Fruit fly (Drosophila melanogaster) Kc167 (cell line): Measurements from ENCODE around the gene Irk1.

Experiments used
- Myc ChIP-seq: fragments of >200 bp; optimal IDR thresholded peaks from 2 replicates; lab custom pipeline; 2017; ENCODE audit warnings: missing external identifiers
- psq ChIP-seq: fragments of >200 bp; optimal IDR thresholded peaks from 2 replicates; lab custom pipeline; 2017; ENCODE audit warnings: missing external identifiers
- ttk ChIP-seq: sonication (Bioruptor generic); optimal IDR thresholded peaks from 2 replicates; lab custom pipeline; 2017; ENCODE audit warnings: missing external identifiers

dm6 chr3R:23175376-23175775 lies 7.3 kb downstream of the Irk1 start:
- TF ChIP-seq Myc (lab: Kevin White, UChicago) (no peak), psq (lab: Kevin White, UChicago) (no peak), ttk (lab: Kevin White, UChicago) (no peak)
